Fruit fly (Drosophila melanogaster) whole organism, embryonic: ENCODE results near the gene CG18265.

Experiments
- CG32772 ChIP-seq: fragments of 200-800 bp; sonication (Bioruptor generic); IDR thresholded peaks from 2 replicates; pipeline ENCODE4 v1.3.6; 2022; ENCODE audit warnings: missing biosample characterization, missing genetic modification characterization
- CG8478 ChIP-seq: fragments of >200 bp; optimal IDR thresholded peaks from 2 replicates; lab custom pipeline; 2018
- Med ChIP-seq: fragments of 200-800 bp; sonication (Bioruptor generic); peaks from one replicate; lab custom pipeline; 2016; ENCODE audit warnings: missing biosample characterization, missing genetic modification characterization, mild to moderate bottlenecking, inconsistent platforms, moderate library complexity
- amos ChIP-seq: fragments of 200-800 bp; sonication (Bioruptor generic); IDR thresholded peaks from 2 replicates; pipeline ENCODE4 v1.3.6; 2022; ENCODE audit warnings: missing biosample characterization, missing genetic modification characterization; ENCODE audit not compliant: partially characterized antibody
- dmrt99B ChIP-seq: fragments of 200-800 bp; sonication (Bioruptor generic); optimal IDR thresholded peaks from 2 replicates; lab custom pipeline; 2018; ENCODE audit warnings: missing biosample characterization, mild to moderate bottlenecking, missing genetic modification characterization, moderate library complexity
- gt ChIP-seq: fragments of 200-800 bp; sonication (Bioruptor generic); IDR thresholded peaks from 2 replicates; pipeline ENCODE4 v1.3.6; 2022; ENCODE audit warnings: missing biosample characterization, missing genetic modification characterization
- pnt ChIP-seq: fragments of 200-800 bp; sonication (Bioruptor generic); optimal IDR thresholded peaks from 3 replicates; lab custom pipeline; 2016; ENCODE audit warnings: missing biosample characterization, missing genetic modification characterization
- ranshi ChIP-seq: fragments of 200-800 bp; sonication (Bioruptor generic); IDR thresholded peaks from 2 replicates; pipeline ENCODE4 v1.3.6; 2022; ENCODE audit warnings: missing biosample characterization, missing genetic modification characterization

DNA sequence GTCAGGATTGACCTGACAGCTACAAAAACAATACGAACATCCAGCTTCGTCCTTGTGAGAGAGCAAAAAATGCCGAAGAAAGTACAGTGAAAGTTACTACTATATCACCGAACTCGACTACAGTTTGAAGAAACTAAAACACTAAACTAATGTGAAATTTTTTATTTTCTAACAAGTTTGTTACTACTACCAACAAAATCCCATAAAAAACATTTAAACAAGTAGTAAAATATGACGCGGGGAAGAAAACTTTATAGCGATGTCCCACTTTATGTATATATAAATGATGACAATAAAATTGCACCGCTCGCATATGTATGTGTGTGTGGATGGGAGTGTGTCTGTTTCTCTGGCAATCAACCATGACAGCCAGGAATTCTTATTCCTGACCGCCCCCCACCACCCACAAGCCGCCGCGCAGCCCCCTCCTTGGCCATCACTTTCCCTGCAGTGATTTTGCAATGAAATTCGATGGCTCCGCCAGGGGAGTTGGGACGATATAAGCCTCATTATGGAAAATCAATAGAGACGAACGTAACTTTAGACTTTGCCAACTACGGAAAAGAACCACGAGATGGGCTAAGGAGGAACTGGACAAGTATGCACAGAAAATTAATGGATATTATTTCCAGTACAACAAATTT is 22.3 kb downstream of the CG18265 start:
- no peak for TF ChIP-seq CG8478 (lab: Kevin White, UChicago)
- no peak for TF ChIP-seq dmrt99B (tag; lab: Kevin White, UChicago)
- no peak for TF ChIP-seq pnt (GFP tag; lab: Kevin White, UChicago)
- no peak for TF ChIP-seq Med
- TF ChIP-seq gt (GFP tag; lab: Robert Waterston, UW): no peak
- no peak for TF ChIP-seq amos (GFP tag; lab: Robert Waterston, UW)
- no peak for TF ChIP-seq CG32772 (GFP tag; lab: Robert Waterston, UW)
- TF ChIP-seq ranshi (GFP tag; lab: Robert Waterston, UW): peak; percentile 45; the same call in 1 of the 2 replicates
